Fruit fly (Drosophila melanogaster): Measurements from ENCODE around the gene mab-21.

Gene mab-21

dm6 chrX:5992141-5992540 is 20.8 kb downstream of the mab-21 start (continued):
- TF ChIP-seq lbe (GFP tag; optimal IDR thresholded peaks at IDR 0.05) (no peak), Drgx (GFP tag; IDR thresholded peaks at IDR 0.05) (no peak), CHES-1-like (GFP tag; optimal IDR thresholded peaks at IDR 0.05) (no peak), CG33213 (GFP tag; optimal IDR thresholded peaks at IDR 0.05) (peak; percentile 22), bowl (GFP tag; IDR thresholded peaks at IDR 0.05) (no peak), Deaf1 (tag; optimal IDR thresholded peaks at IDR 0.05) (no peak), CG11723 (GFP tag; optimal IDR thresholded peaks at IDR 0.05) (no peak), D19A (tag; optimal IDR thresholded peaks at IDR 0.05) (no peak), CG31365 (tag; optimal IDR thresholded peaks at IDR 0.05) (peak; percentile 96), CG13296 (GFP tag; optimal IDR thresholded peaks at IDR 0.05) (no peak), slou (GFP tag; optimal IDR thresholded peaks at IDR 0.05) (no peak), CG2199 (GFP tag; IDR thresholded peaks at IDR 0.05) (peak; percentile 25; the same call in 1 of the 3 replicates), Hr51 (GFP tag; optimal IDR thresholded peaks at IDR 0.05) (peak in 1 of 2 experiments; percentile 22), sisA (GFP tag; IDR thresholded peaks at IDR 0.05) (no peak), Six4 (GFP tag; optimal IDR thresholded peaks at IDR 0.05) (no peak), grn (GFP tag; optimal IDR thresholded peaks at IDR 0.05) (no peak), danr (GFP tag; IDR thresholded peaks at IDR 0.05) (no peak), CG12104 (GFP tag; optimal IDR thresholded peaks at IDR 0.05) (no peak), CG9932 (GFP tag; IDR thresholded peaks at IDR 0.05) (no peak), CG12299 (tag; optimal IDR thresholded peaks at IDR 0.05) (no peak), nerfin-1 (tag; optimal IDR thresholded peaks at IDR 0.05) (no peak), scrt (GFP tag; optimal IDR thresholded peaks at IDR 0.05) (no peak), CG10147 (GFP tag; optimal IDR thresholded peaks at IDR 0.05) (no peak), shn (GFP tag; optimal IDR thresholded peaks at IDR 0.05) (no peak), CG11398 (GFP tag; optimal IDR thresholded peaks at IDR 0.05) (no peak), zen (tag; optimal IDR thresholded peaks at IDR 0.05) (peak; percentile 74), stwl (tag; optimal IDR thresholded peaks at IDR 0.05) (peak; percentile 60), cad (GFP tag; optimal IDR thresholded peaks at IDR 0.05) (no peak), CG9215 (GFP tag; IDR thresholded peaks at IDR 0.05) (no peak), gfzf (GFP tag; optimal IDR thresholded peaks at IDR 0.05) (peak; percentile 4), CG11504 (tag; optimal IDR thresholded peaks at IDR 0.05) (peak; percentile 29), CTCF (GFP tag; optimal IDR thresholded peaks at IDR 0.05) (peak; percentile 83), HmgD (GFP tag; optimal IDR thresholded peaks at IDR 0.05) (no peak), zf30C (GFP tag; optimal IDR thresholded peaks at IDR 0.05) (no peak), dmrt11E (tag; optimal IDR thresholded peaks at IDR 0.05) (no peak), CG17568 (GFP tag; optimal IDR thresholded peaks at IDR 0.05) (no peak), rib (GFP tag; IDR thresholded peaks at IDR 0.05) (no peak), CkIIα-i1 (GFP tag; IDR thresholded peaks at IDR 0.05) (no peak), CG15479 (GFP tag; optimal IDR thresholded peaks at IDR 0.05) (peak; percentile 73), CG10366 (GFP tag; IDR thresholded peaks at IDR 0.05) (0 out of 2 replicates have a peak, but pooled peaks have one; percentile 8), nmo (GFP tag; optimal IDR thresholded peaks at IDR 0.05) (peak; percentile 7), tap (tag; optimal IDR thresholded peaks at IDR 0.05) (no peak), CG15601 (tag; optimal IDR thresholded peaks at IDR 0.05) (peak; percentile 40), Dbx (GFP tag; IDR thresholded peaks at IDR 0.05) (no peak), Atf6 (GFP tag; IDR thresholded peaks at IDR 0.05) (no peak), CG9876 (GFP tag; optimal IDR thresholded peaks at IDR 0.05) (no peak), GATAe (GFP tag; conservative IDR thresholded peaks at IDR 0.05) (no peak), Mes4 (GFP tag; optimal IDR thresholded peaks at IDR 0.05) (no peak), pita (GFP tag; optimal IDR thresholded peaks at IDR 0.05) (peak; percentile 91), CG1529 (GFP tag; optimal IDR thresholded peaks at IDR 0.05) (no peak), Vsx1 (GFP tag; optimal IDR thresholded peaks at IDR 0.05) (peak; percentile 95), CG3995 (GFP tag; optimal IDR thresholded peaks at IDR 0.05) (no peak), CG15073 (GFP tag; optimal IDR thresholded peaks at IDR 0.05) (no peak)
